Worm (Caenorhabditis elegans) whole organism, young adult: ENCODE data around the gene lap-1.

Experiments
- B0019.2 ChIP-seq: fragments of 200-800 bp; sonication (Bioruptor generic); conservative IDR thresholded peaks from 2 replicates; pipeline ENCODE4 v1.3.6; 2022; ENCODE audit warnings: missing genetic modification reagents, missing genetic modification characterization, missing compliant biosample characterization
- B0035.1 ChIP-seq: sonication (generic microtip); optimal IDR thresholded peaks from 2 replicates; lab custom pipeline; 2016; ENCODE audit warnings: missing genetic modification characterization, mild to moderate bottlenecking, missing compliant biosample characterization, missing genotype, missing genetic modification reagents
- C17E4.6 ChIP-seq: fragments of 200-800 bp; sonication (Bioruptor generic); IDR thresholded peaks from 2 replicates; pipeline ENCODE4 v1.3.6; 2022; ENCODE audit warnings: missing genetic modification reagents, missing genetic modification characterization, missing compliant biosample characterization
- F10E7.11 ChIP-seq: sonication (generic microtip); optimal IDR thresholded peaks from 2 replicates; lab custom pipeline; 2017; ENCODE audit warnings: mild to moderate bottlenecking, missing genetic modification characterization, moderate library complexity, missing compliant biosample characterization
- F23B12.7 ChIP-seq: sonication (generic microtip); optimal IDR thresholded peaks from 2 replicates; lab custom pipeline; 2017; ENCODE audit warnings: missing genetic modification characterization, mild to moderate bottlenecking, missing compliant biosample characterization, antibody characterized with exemption, moderate library complexity; ENCODE audit not compliant: insufficient read depth
- F39B2.1 ChIP-seq: fragments of 200-800 bp; sonication (Bioruptor generic); IDR thresholded peaks from 2 replicates; pipeline ENCODE4 v1.3.6; 2022; ENCODE audit warnings: missing genetic modification reagents, missing genetic modification characterization, missing compliant biosample characterization
- F49E8.2 ChIP-seq: sonication (generic microtip); optimal IDR thresholded peaks from 3 replicates; lab custom pipeline; 2017; ENCODE audit warnings: missing genetic modification characterization, mild to moderate bottlenecking, missing compliant biosample characterization, antibody characterized with exemption, moderate library complexity; ENCODE audit not compliant: insufficient read depth
- F57C9.4 ChIP-seq: sonication (generic microtip); optimal IDR thresholded peaks from 2 replicates; lab custom pipeline; 2017; ENCODE audit warnings: mild to moderate bottlenecking, missing genetic modification characterization, missing compliant biosample characterization
- Y53G8AR.9 ChIP-seq: fragments of 200-800 bp; sonication (Bioruptor generic); conservative IDR thresholded peaks from 2 replicates; pipeline ENCODE4 v1.3.6; 2022; ENCODE audit warnings: missing genetic modification reagents, missing genetic modification characterization, missing compliant biosample characterization
- Y56A3A.18 ChIP-seq: fragments of 200-800 bp; sonication (Bioruptor generic); IDR thresholded peaks from 2 replicates; pipeline ENCODE4 v1.3.6; 2022; ENCODE audit warnings: missing genetic modification reagents, missing genetic modification characterization, missing compliant biosample characterization
- Y67H2A.10 ChIP-seq: fragments of 200-800 bp; sonication (Bioruptor generic); conservative IDR thresholded peaks from 2 replicates; pipeline ENCODE4 v1.3.6; 2022; ENCODE audit warnings: missing genetic modification reagents, missing genetic modification characterization, missing compliant biosample characterization
- ZK185.1 ChIP-seq: sonication (generic microtip); optimal IDR thresholded peaks from 2 replicates; lab custom pipeline; 2016; ENCODE audit warnings: mild to moderate bottlenecking, missing genetic modification characterization, missing compliant biosample characterization; ENCODE audit not compliant: poor library complexity, severe bottlenecking
- aptf-2 ChIP-seq: fragments of 200-800 bp; sonication (Bioruptor generic); conservative IDR thresholded peaks from 2 replicates; pipeline ENCODE4 v1.3.6; 2022; ENCODE audit warnings: missing genetic modification reagents, missing genetic modification characterization, missing compliant biosample characterization
- aptf-3 ChIP-seq: fragments of 200-800 bp; sonication (Bioruptor generic); IDR thresholded peaks from 2 replicates; pipeline ENCODE4 v1.3.6; 2022; ENCODE audit warnings: missing genetic modification characterization, missing compliant biosample characterization
- atf-7 ChIP-seq: sonication (generic microtip); optimal IDR thresholded peaks from 2 replicates; lab custom pipeline; 2017; ENCODE audit warnings: mild to moderate bottlenecking, missing genetic modification characterization, missing compliant biosample characterization
- attf-3 ChIP-seq: fragments of 200-800 bp; sonication (Bioruptor generic); conservative IDR thresholded peaks from 2 replicates; pipeline ENCODE4 v1.3.6; 2022; ENCODE audit warnings: missing genetic modification reagents, missing genetic modification characterization, missing compliant biosample characterization
- attf-5 ChIP-seq: fragments of 200-800 bp; sonication (Bioruptor generic); optimal IDR thresholded peaks from 2 replicates; lab custom pipeline; 2018; ENCODE audit warnings: mild to moderate bottlenecking, missing genetic modification characterization, missing compliant biosample characterization
- ccch-3 ChIP-seq: fragments of 200-800 bp; sonication (Bioruptor generic); optimal IDR thresholded peaks from 2 replicates; lab custom pipeline; 2018; ENCODE audit warnings: mild to moderate bottlenecking, missing genetic modification characterization, missing compliant biosample characterization
- cebp-1 ChIP-seq, 2 experiments: fragments of 200-800 bp in 1 of 2; sonication (Bioruptor generic) in 1 of 2; sonication (generic microtip) in 1 of 2; IDR thresholded peaks in 1 of 2; optimal IDR thresholded peaks in 1 of 2; 2 replicates each; pipeline versions ENCODE4 v1.3.6 to Lab custom; 2017 to 2022; ENCODE audit warnings: missing compliant biosample characterization in 2 of 2, missing genetic modification characterization in 2 of 2, mild to moderate bottlenecking in 1 of 2, missing genetic modification reagents in 1 of 2, moderate library complexity in 1 of 2
- cebp-2 ChIP-seq: fragments of 200-800 bp; sonication (Bioruptor generic); IDR thresholded peaks from 2 replicates; pipeline ENCODE4 v1.3.6; 2022; ENCODE audit warnings: missing genetic modification characterization, missing compliant biosample characterization
- ceh-27 ChIP-seq: fragments of 200-800 bp; sonication (Bioruptor generic); optimal IDR thresholded peaks from 2 replicates; lab custom pipeline; 2018; ENCODE audit warnings: mild to moderate bottlenecking, missing genetic modification characterization, moderate library complexity, missing compliant biosample characterization
- efl-1 ChIP-seq: fragments of 150-350 bp; optimal IDR thresholded peaks from 2 replicates; lab custom pipeline; 2014; ENCODE audit warnings: missing biosample characterization, missing genetic modification reagents, missing genetic modification characterization
- egl-44 ChIP-seq: fragments of 200-800 bp; sonication (Bioruptor generic); IDR thresholded peaks from 2 replicates; pipeline ENCODE4 v1.3.6; 2022; ENCODE audit warnings: missing genetic modification reagents, missing genetic modification characterization, missing compliant biosample characterization
- egrh-3 ChIP-seq: fragments of 200-800 bp; sonication (Bioruptor generic); IDR thresholded peaks from 2 replicates; pipeline ENCODE4 v1.3.6; 2022; ENCODE audit warnings: missing genetic modification reagents, missing genetic modification characterization, missing compliant biosample characterization
- him-1 ChIP-seq: sonication (generic microtip); optimal IDR thresholded peaks from 2 replicates; lab custom pipeline; 2016; ENCODE audit warnings: missing genotype, missing genetic modification reagents, missing genetic modification characterization, missing compliant biosample characterization
- hmg-1.2 ChIP-seq: fragments of 200-800 bp; sonication (Bioruptor generic); IDR thresholded peaks from 2 replicates; pipeline ENCODE4 v1.3.6; 2022; ENCODE audit warnings: missing genetic modification reagents, missing genetic modification characterization, missing compliant biosample characterization
- hmg-20 ChIP-seq: fragments of 200-800 bp; sonication (Bioruptor generic); IDR thresholded peaks from 2 replicates; pipeline ENCODE4 v1.3.6; 2022; ENCODE audit warnings: missing genetic modification reagents, missing genetic modification characterization, missing compliant biosample characterization
- hrde-1 ChIP-seq: sonication (generic microtip); optimal IDR thresholded peaks from 2 replicates; lab custom pipeline; 2016; ENCODE audit warnings: missing genetic modification characterization, mild to moderate bottlenecking, missing compliant biosample characterization, moderate library complexity, missing genotype, missing genetic modification reagents, borderline replicate concordance
- hsf-1 ChIP-seq: fragments of 200-800 bp; sonication (Bioruptor generic); IDR thresholded peaks from 2 replicates; pipeline ENCODE4 v1.3.6; 2022; ENCODE audit warnings: missing genetic modification reagents, missing genetic modification characterization, missing compliant biosample characterization
- let-607 ChIP-seq, 2 experiments: fragments of 200-800 bp in 1 of 2; sonication (Bioruptor generic) in 1 of 2; sonication (generic microtip) in 1 of 2; optimal IDR thresholded peaks; 2 replicates each; lab custom pipeline; 2016 to 2018; ENCODE audit warnings: mild to moderate bottlenecking in 2 of 2, missing compliant biosample characterization in 2 of 2, missing genetic modification characterization in 2 of 2, moderate library complexity in 2 of 2, missing genotype in 1 of 2
- lin-26 ChIP-seq: fragments of 200-800 bp; sonication (Bioruptor generic); IDR thresholded peaks from 2 replicates; pipeline ENCODE4 v1.3.6; 2022; ENCODE audit warnings: missing genetic modification reagents, missing genetic modification characterization, missing compliant biosample characterization
- lin-35 ChIP-seq, 3 experiments: fragments of 150-350 bp in 2 of 3; sonication (generic microtip) in 1 of 3; optimal IDR thresholded peaks; 2 replicates each; lab custom pipeline; 2014 to 2018; ENCODE audit warnings: missing biosample characterization in 3 of 3, missing genetic modification characterization in 3 of 3, missing genetic modification reagents in 3 of 3
- lsy-27 ChIP-seq: sonication (generic microtip); optimal IDR thresholded peaks from 2 replicates; lab custom pipeline; 2017; ENCODE audit warnings: missing genetic modification characterization, mild to moderate bottlenecking, missing compliant biosample characterization, antibody characterized with exemption, missing genotype, borderline replicate concordance; ENCODE audit not compliant: insufficient read depth
- madf-6 ChIP-seq: fragments of 200-800 bp; sonication (Bioruptor generic); IDR thresholded peaks from 2 replicates; pipeline ENCODE4 v1.3.6; 2022; ENCODE audit warnings: missing genetic modification reagents, missing genetic modification characterization, missing compliant biosample characterization
- mxl-1 ChIP-seq: sonication (generic microtip); optimal IDR thresholded peaks from 2 replicates; lab custom pipeline; 2016; ENCODE audit warnings: missing genetic modification characterization, missing compliant biosample characterization
- nfya-2 ChIP-seq: fragments of 200-800 bp; sonication (Bioruptor generic); IDR thresholded peaks from 2 replicates; pipeline ENCODE4 v1.3.6; 2022; ENCODE audit warnings: missing genetic modification reagents, missing genetic modification characterization, missing compliant biosample characterization
- nhr-27 ChIP-seq: fragments of 200-800 bp; sonication (Bioruptor generic); optimal IDR thresholded peaks from 2 replicates; lab custom pipeline; 2018; ENCODE audit warnings: mild to moderate bottlenecking, missing genetic modification characterization, moderate library complexity, missing compliant biosample characterization
- rcor-1 ChIP-seq: fragments of 200-800 bp; sonication (Bioruptor generic); IDR thresholded peaks from 2 replicates; pipeline ENCODE4 v1.3.6; 2022; ENCODE audit warnings: missing genetic modification reagents, missing genetic modification characterization, missing compliant biosample characterization
- sdz-38 ChIP-seq: sonication (generic microtip); optimal IDR thresholded peaks from 2 replicates; lab custom pipeline; 2016; ENCODE audit warnings: missing genotype, missing genetic modification characterization, missing compliant biosample characterization
- snpc-1.1 ChIP-seq: sonication (generic microtip); optimal IDR thresholded peaks from 2 replicates; lab custom pipeline; 2017; ENCODE audit warnings: missing genetic modification characterization, mild to moderate bottlenecking, missing compliant biosample characterization, antibody characterized with exemption, moderate library complexity, missing genotype, missing genetic modification reagents; ENCODE audit not compliant: insufficient read depth
- snpc-3.4 ChIP-seq: sonication (generic microtip); optimal IDR thresholded peaks from 2 replicates; lab custom pipeline; 2017; ENCODE audit warnings: missing genetic modification characterization, mild to moderate bottlenecking, missing compliant biosample characterization, antibody characterized with exemption, moderate library complexity, missing genotype, missing genetic modification reagents
- tbp1 ChIP-seq: fragments of 200-800 bp; sonication (Bioruptor generic); optimal IDR thresholded peaks from 2 replicates; lab custom pipeline; 2018; ENCODE audit warnings: mild to moderate bottlenecking, missing genetic modification characterization, missing compliant biosample characterization
- tbx-9 ChIP-seq: sonication (generic microtip); optimal IDR thresholded peaks from 2 replicates; lab custom pipeline; 2016; ENCODE audit warnings: borderline replicate concordance, missing genetic modification characterization, inconsistent platforms, missing compliant biosample characterization
- unc-62 ChIP-seq: fragments of 150-350 bp; optimal IDR thresholded peaks from 2 replicates; lab custom pipeline; 2014; ENCODE audit warnings: missing biosample characterization, missing genetic modification reagents, missing genetic modification characterization
- ztf-6 ChIP-seq: fragments of 200-800 bp; sonication (Bioruptor generic); IDR thresholded peaks from 2 replicates; pipeline ENCODE4 v1.3.6; 2022; ENCODE audit warnings: missing genetic modification reagents, missing genetic modification characterization, missing compliant biosample characterization

Gene lap-1

ce11 chrIII:8446940-8447403 is 45.2 kb upstream of the lap-1 start, which contains the start of gene rpn-3 (continued):
- TF ChIP-seq tbx-9 (tag; lab: Kevin White, UChicago) (no peak), let-607 (tag; optimal IDR thresholded peaks at IDR 0.05; lab: Kevin White, UChicago) (peak in 1 of 2 experiments; percentile 92), ZK185.1 (tag; lab: Kevin White, UChicago) (peak; percentile 89), ztf-6 (GFP tag; lab: Robert Waterston, UW) (0 out of 2 replicates have a peak, but pooled peaks have one; percentile 13), ceh-27 (GFP tag; lab: Kevin White, UChicago) (peak; percentile 90), rcor-1 (peak; percentile 94), aptf-3 (GFP tag; lab: Robert Waterston, UW) (0 out of 2 replicates have a peak, but pooled peaks have one; percentile 32), tbp1 (GFP tag; lab: Kevin White, UChicago) (peak; percentile 79), nfya-2 (no peak), F10E7.11 (no peak), F57C9.4 (tag; lab: Kevin White, UChicago) (no peak), C17E4.6 (GFP tag; lab: Robert Waterston, UW) (peak; percentile 89; the same call in 1 of the 2 replicates), mxl-1 (tag; lab: Kevin White, UChicago) (no peak), lsy-27 (no peak), attf-5 (GFP tag; lab: Kevin White, UChicago) (peak; percentile 84), efl-1 (GFP tag; lab: Kevin White, UChicago) (peak; percentile 69), him-1 (tag; lab: Kevin White, UChicago) (no peak), snpc-3.4 (tag; lab: Kevin White, UChicago) (peak; percentile 93), F49E8.2 (peak; percentile 91), B0035.1 (tag; lab: Kevin White, UChicago) (peak; percentile 64), Y53G8AR.9 (GFP tag; lab: Robert Waterston, UW) (peak; percentile 97), unc-62 (GFP tag; lab: Kevin White, UChicago) (peak; percentile 2), cebp-2 (GFP tag; lab: Robert Waterston, UW) (no peak), nhr-27 (tag; lab: Kevin White, UChicago) (no peak), hrde-1 (tag; lab: Kevin White, UChicago) (peak; percentile 17), Y67H2A.10 (GFP tag; lab: Robert Waterston, UW) (peak; percentile 87), snpc-1.1 (tag; lab: Kevin White, UChicago) (peak; percentile 60), atf-7 (tag; lab: Kevin White, UChicago) (peak; percentile 89), hmg-20 (GFP tag; lab: Robert Waterston, UW) (0 out of 2 replicates have a peak, but pooled peaks have one; percentile 68), hmg-1.2 (GFP tag; lab: Robert Waterston, UW) (peak; percentile 74), aptf-2 (no peak), F23B12.7 (tag; lab: Kevin White, UChicago) (peak; percentile 79), sdz-38 (tag; lab: Kevin White, UChicago) (no peak), B0019.2 (peak; percentile 58; the same call in 1 of the 2 replicates), attf-3 (peak; percentile 84), Y56A3A.18 (GFP tag; lab: Robert Waterston, UW) (peak; percentile 71), lin-26 (GFP tag; lab: Robert Waterston, UW) (no peak), lin-35 (GFP tag; optimal IDR thresholded peaks at IDR 0.05; lab: Kevin White, UChicago) (peak in 2 of 3 experiments; percentile 66 to 92), egl-44 (GFP tag; lab: Robert Waterston, UW) (peak; percentile 67; the same call in 1 of the 2 replicates), egrh-3 (GFP tag; lab: Robert Waterston, UW) (no peak), hsf-1 (GFP tag; lab: Robert Waterston, UW) (peak; percentile 100), cebp-1 (GFP tag; IDR thresholded peaks at IDR 0.05; lab: Robert Waterston, UW) (peak; percentile 65), cebp-1 (tag; optimal IDR thresholded peaks at IDR 0.05; lab: Kevin White, UChicago) (peak; percentile 77), ccch-3 (no peak), F39B2.1 (GFP tag; lab: Robert Waterston, UW) (0 out of 2 replicates have a peak, but pooled peaks have one; percentile 71), madf-6 (GFP tag; lab: Robert Waterston, UW) (peak; percentile 96)
